Worm (Caenorhabditis elegans) whole organism, L4 larva: Measurements from ENCODE around the gene F56D3.1.

Experiments
- ceh-44 ChIP-seq: fragments of 200-800 bp; sonication (Bioruptor generic); IDR thresholded peaks from 2 replicates; pipeline ENCODE4 v1.3.6; 2022; ENCODE audit warnings: missing genetic modification reagents, missing genetic modification characterization, missing compliant biosample characterization
- dve-1 ChIP-seq: sonication (generic microtip); optimal IDR thresholded peaks from 2 replicates; lab custom pipeline; 2017; ENCODE audit warnings: antibody characterized with exemption, mild to moderate bottlenecking, missing genetic modification characterization, missing compliant biosample characterization; ENCODE audit not compliant: insufficient read depth
- egl-27 ChIP-seq: sonication (generic microtip); optimal IDR thresholded peaks from 3 replicates; lab custom pipeline; 2017; ENCODE audit warnings: missing biosample characterization, missing genetic modification reagents, missing genetic modification characterization
- fkh-10 ChIP-seq: fragments of 150-350 bp; optimal IDR thresholded peaks from 2 replicates; lab custom pipeline; 2014; ENCODE audit warnings: missing biosample characterization, missing genetic modification reagents, missing genetic modification characterization
- hif-1 ChIP-seq, 2 experiments: sonication (generic microtip); optimal IDR thresholded peaks; 2 replicates each; lab custom pipeline; 2016 to 2017; ENCODE audit warnings: missing compliant biosample characterization in 2 of 2, missing genetic modification characterization in 2 of 2, missing genetic modification reagents in 2 of 2, missing genotype in 2 of 2, mild to moderate bottlenecking in 1 of 2
- hlh-11 ChIP-seq: fragments of 200-800 bp; sonication (Bioruptor generic); optimal IDR thresholded peaks from 2 replicates; lab custom pipeline; 2018; ENCODE audit warnings: mild to moderate bottlenecking, missing genetic modification characterization, missing compliant biosample characterization
- lin-38 ChIP-seq: fragments of 200-800 bp; sonication (Bioruptor generic); IDR thresholded peaks from 2 replicates; pipeline ENCODE4 v1.3.6; 2022; ENCODE audit warnings: missing genetic modification reagents, missing genetic modification characterization, missing compliant biosample characterization
- mdl-1 ChIP-seq, 2 experiments: fragments of 150-350 bp in 1 of 2; sonication (generic microtip) in 1 of 2; optimal IDR thresholded peaks; 2 replicates each; lab custom pipeline; 2014 to 2017; ENCODE audit warnings: missing biosample characterization in 2 of 2, missing genetic modification characterization in 2 of 2
- nhr-237 ChIP-seq: sonication (generic microtip); optimal IDR thresholded peaks from 2 replicates; lab custom pipeline; 2017; ENCODE audit warnings: missing biosample characterization, missing genetic modification characterization
- snpc-4 ChIP-seq: fragments of 150-350 bp; optimal IDR thresholded peaks from 2 replicates; lab custom pipeline; 2014; ENCODE audit warnings: missing biosample characterization, missing genetic modification characterization
- unc-39 ChIP-seq: sonication (generic microtip); optimal IDR thresholded peaks from 2 replicates; lab custom pipeline; 2017; ENCODE audit warnings: missing biosample characterization, missing genetic modification characterization
- zag-1 ChIP-seq: fragments of 150-350 bp; optimal IDR thresholded peaks from 2 replicates; lab custom pipeline; 2014; ENCODE audit warnings: missing biosample characterization, missing genetic modification characterization
- zfp-3 ChIP-seq: fragments of 200-800 bp; sonication (Bioruptor generic); conservative IDR thresholded peaks from 2 replicates; pipeline ENCODE4 v1.3.6; 2022; ENCODE audit warnings: missing genetic modification reagents, missing genetic modification characterization, missing compliant biosample characterization
- ztf-11 ChIP-seq: fragments of 150-350 bp; optimal IDR thresholded peaks from 2 replicates; lab custom pipeline; 2014; ENCODE audit warnings: missing biosample characterization, missing genetic modification characterization

ce11 chrII:4150211-4150610 is 4.1 kb downstream of the F56D3.1 start:
- TF ChIP-seq zfp-3 (no peak), ztf-11 (tag; lab: Kevin White, UChicago) (no peak), mdl-1 (tag; optimal IDR thresholded peaks at IDR 0.05; lab: Kevin White, UChicago) (no peak), snpc-4 (tag; lab: Kevin White, UChicago) (no peak), hif-1 (tag; optimal IDR thresholded peaks at IDR 0.05; lab: Kevin White, UChicago) (no peak), dve-1 (no peak), unc-39 (tag; lab: Kevin White, UChicago) (no peak), ceh-44 (GFP tag; lab: Robert Waterston, UW) (no peak), egl-27 (no peak), hlh-11 (no peak), zag-1 (tag; lab: Kevin White, UChicago) (no peak), fkh-10 (GFP tag; lab: Kevin White, UChicago) (no peak), lin-38 (no peak), nhr-237 (tag; lab: Kevin White, UChicago) (no peak)
